Fruit fly (Drosophila melanogaster): ENCODE results near the gene CG45676.

The CG45676 gene

DNA sequence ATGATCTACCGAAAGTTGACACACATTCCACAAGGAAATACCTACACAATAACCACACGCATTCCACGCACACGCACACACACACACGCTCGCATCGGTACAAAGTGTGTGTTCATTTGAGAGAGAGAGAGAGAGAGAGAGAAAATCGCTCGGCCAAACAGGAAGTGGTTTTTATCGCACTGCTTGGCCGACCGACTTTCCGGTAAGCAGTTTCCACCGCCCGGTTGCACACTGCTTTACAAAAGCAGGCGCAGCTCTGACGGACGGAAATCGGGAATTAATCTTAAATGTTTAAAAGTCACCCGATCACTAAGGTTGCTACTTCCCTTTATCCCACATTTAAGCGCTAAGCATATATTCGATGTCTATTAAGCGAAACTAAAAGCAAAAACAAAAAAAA, 25.9 kb upstream of the CG45676 start:
- no peak for TF ChIP-seq Ets98B (GFP tag; IDR thresholded peaks at IDR 0.05)
- no peak for TF ChIP-seq fd96Ca (GFP tag; IDR thresholded peaks at IDR 0.05)
- TF ChIP-seq CG15710 (tag; optimal IDR thresholded peaks at IDR 0.05), result no peak
- TF ChIP-seq Pif1B (GFP tag; optimal IDR thresholded peaks at IDR 0.05), result no peak
- no peak for TF ChIP-seq Snoo (tag; optimal IDR thresholded peaks at IDR 0.05)
- no peak for TF ChIP-seq D1 (tag; optimal IDR thresholded peaks at IDR 0.05)

DNA sequence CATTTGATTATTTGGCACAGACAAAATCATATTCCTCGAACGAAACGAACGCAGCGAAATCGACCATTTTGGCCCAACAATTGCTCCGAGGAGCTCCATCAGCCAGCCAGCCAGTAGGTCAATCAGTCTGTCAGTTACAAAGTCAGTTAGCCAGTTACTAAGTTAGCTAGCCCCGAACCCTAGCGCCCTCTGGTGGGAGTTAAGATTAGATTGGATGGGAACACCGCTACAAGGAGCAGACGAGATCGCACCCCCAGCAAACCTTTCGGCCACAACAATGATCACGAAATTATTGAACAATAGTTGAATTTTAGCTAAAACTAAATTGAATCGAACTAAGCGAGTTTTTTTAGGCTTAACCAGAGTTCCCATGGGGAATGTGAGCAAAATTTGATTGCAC, 24.8 kb upstream of the CG45676 start:
- TF ChIP-seq Pif1B (GFP tag; optimal IDR thresholded peaks at IDR 0.05) (no peak), CG8159 (tag; optimal IDR thresholded peaks at IDR 0.05) (no peak), D1 (tag; optimal IDR thresholded peaks at IDR 0.05) (no peak), CG32121 (GFP tag; IDR thresholded peaks at IDR 0.05) (no peak)

DNA sequence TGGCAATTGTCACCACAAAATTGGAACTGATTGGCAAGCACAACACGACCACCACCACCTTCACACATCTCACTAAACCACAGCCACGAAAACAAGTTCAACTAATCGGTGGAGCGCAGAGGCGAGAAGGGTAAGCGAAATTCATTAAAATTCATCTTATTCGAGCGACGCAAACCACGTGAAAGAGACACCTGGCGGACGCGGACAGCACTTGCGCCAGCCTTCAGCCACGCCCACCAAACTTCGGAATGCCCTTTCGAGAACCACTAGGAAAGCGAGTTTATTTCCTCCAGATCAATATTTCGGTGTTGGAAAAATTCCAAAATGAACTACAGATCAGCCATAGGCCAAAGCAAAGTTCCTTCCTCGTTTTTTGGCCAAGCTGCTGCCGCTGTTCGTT, 23.1 kb upstream of the CG45676 start:
- TF ChIP-seq CG15710 (tag; optimal IDR thresholded peaks at IDR 0.05) (no peak), CG12605 (GFP tag; IDR thresholded peaks at IDR 0.05) (no peak), CG4496 (GFP tag; IDR thresholded peaks at IDR 0.05) (no peak), EcR (GFP tag; optimal IDR thresholded peaks at IDR 0.05) (no peak)

DNA sequence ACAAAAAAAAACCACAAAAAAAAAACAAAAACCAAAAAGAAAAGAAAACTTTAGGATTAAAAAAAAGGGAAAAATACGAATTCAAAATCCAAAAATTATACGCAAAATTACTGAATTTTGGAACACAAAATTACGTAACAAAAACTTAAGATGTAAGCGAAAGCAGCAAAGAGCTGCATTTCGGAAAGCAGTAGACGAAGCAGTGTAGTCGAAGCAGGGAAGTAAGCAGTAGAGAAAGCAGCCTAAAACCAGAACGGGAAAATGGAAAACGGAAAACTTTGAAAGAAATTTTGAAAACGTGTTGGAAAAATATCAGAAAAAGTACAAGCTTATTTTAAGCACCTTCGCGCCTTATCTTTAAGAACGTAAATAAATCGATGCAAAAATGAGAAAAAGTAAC, 15.8 kb upstream of the CG45676 start:
- no peak for TF ChIP-seq rn (GFP tag; IDR thresholded peaks at IDR 0.05)
- no peak for TF ChIP-seq CG9948 (tag; optimal IDR thresholded peaks at IDR 0.05)
- no peak for TF ChIP-seq CG8301 (tag; optimal IDR thresholded peaks at IDR 0.05)
- no peak for TF ChIP-seq CG14655 (GFP tag; optimal IDR thresholded peaks at IDR 0.05)
- no peak for TF ChIP-seq CG12605 (GFP tag; IDR thresholded peaks at IDR 0.05)
- TF ChIP-seq CG4496 (GFP tag; IDR thresholded peaks at IDR 0.05), result no peak
- no peak for TF ChIP-seq CG17806 (tag; optimal IDR thresholded peaks at IDR 0.05)
- TF ChIP-seq Pif1A (GFP tag; optimal IDR thresholded peaks at IDR 0.05), result no peak
- TF ChIP-seq D1 (tag; optimal IDR thresholded peaks at IDR 0.05), result no peak
- no peak for TF ChIP-seq CG34367 (tag; optimal IDR thresholded peaks at IDR 0.05)

DNA sequence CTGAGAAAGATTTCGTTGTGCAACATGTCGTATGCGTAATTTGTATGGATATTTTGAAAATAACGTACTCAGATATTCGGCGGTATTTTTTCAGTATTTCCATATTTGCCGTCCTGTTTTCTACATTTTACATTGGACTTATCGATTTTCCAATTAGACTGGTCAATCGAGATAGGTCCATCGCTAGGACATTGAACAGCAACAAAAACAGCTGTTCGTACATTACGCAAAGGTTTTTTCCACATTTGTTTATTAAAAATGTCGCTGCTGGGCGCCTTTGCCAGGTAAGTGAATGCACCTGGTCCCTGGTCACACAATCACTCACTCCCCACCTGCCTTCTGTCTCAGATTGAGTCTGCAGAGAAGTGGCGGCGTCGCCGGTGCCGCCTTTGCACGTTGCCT, 11.0 kb upstream of the CG45676 start, which contains the start of gene mRpL40:
mRpL40 (plus strand) TSS at position 186 of the 402 bp plus-strand sequence.
- TF ChIP-seq CG34367 (tag; optimal IDR thresholded peaks at IDR 0.05) (no peak), CG10348 (GFP tag; IDR thresholded peaks at IDR 0.05) (no peak), fd96Ca (GFP tag; IDR thresholded peaks at IDR 0.05) (no peak), CG15710 (tag; optimal IDR thresholded peaks at IDR 0.05) (no peak), Ets98B (GFP tag; IDR thresholded peaks at IDR 0.05) (no peak), CG8159 (tag; optimal IDR thresholded peaks at IDR 0.05) (no peak), CG9948 (tag; optimal IDR thresholded peaks at IDR 0.05) (no peak), gl (tag; optimal IDR thresholded peaks at IDR 0.05) (no peak), Pif1A (GFP tag; optimal IDR thresholded peaks at IDR 0.05) (no peak), CG13204 (GFP tag; optimal IDR thresholded peaks at IDR 0.05) (no peak), CG8301 (tag; optimal IDR thresholded peaks at IDR 0.05) (no peak), CG17806 (tag; optimal IDR thresholded peaks at IDR 0.05) (no peak), CG32121 (GFP tag; IDR thresholded peaks at IDR 0.05) (no peak), D1 (tag; optimal IDR thresholded peaks at IDR 0.05) (no peak), Snoo (tag; optimal IDR thresholded peaks at IDR 0.05) (no peak)

DNA sequence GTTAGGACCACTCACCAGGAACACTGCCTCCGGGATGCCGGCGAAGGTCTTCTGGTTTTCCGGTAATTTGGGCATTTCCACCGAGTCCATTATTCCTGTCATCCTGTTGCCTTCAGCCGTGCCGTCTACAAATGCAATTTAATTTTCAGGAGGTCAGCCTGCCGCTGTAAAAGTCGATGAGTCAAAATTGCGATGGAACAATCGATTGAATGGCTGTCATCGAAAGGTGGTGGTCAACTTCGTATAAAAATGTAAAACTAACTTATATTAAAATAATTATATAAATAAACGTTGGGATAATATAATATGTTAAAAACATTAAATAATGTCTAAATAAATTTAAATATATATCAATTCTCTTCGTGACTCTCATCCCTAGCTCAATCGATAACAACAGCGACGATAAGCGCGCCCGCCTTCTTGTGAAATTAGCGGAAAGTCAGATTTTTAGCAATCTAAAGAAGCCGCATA, 9.0 kb upstream of the CG45676 start, which contains the start of the genes mgr and Irbp:
mgr (minus strand) TSS at position 209 of the 471 bp plus-strand sequence.
Irbp (plus strand) TSS at position 381 of the 471 bp plus-strand sequence.
- TF ChIP-seq EcR (GFP tag; optimal IDR thresholded peaks at IDR 0.05), result no peak
- TF ChIP-seq CG32121 (GFP tag; IDR thresholded peaks at IDR 0.05), result peak; percentile 93
- peak; percentile 88 for TF ChIP-seq CG15710 (tag; optimal IDR thresholded peaks at IDR 0.05)
- peak; percentile 78 for TF ChIP-seq CG34367 (tag; optimal IDR thresholded peaks at IDR 0.05)
- TF ChIP-seq D1 (tag; optimal IDR thresholded peaks at IDR 0.05), result no peak
- TF ChIP-seq Pif1A (GFP tag; optimal IDR thresholded peaks at IDR 0.05), result no peak
- no peak for TF ChIP-seq Snoo (tag; optimal IDR thresholded peaks at IDR 0.05)
- TF ChIP-seq CG8159 (tag; optimal IDR thresholded peaks at IDR 0.05), result peak; percentile 86
- TF ChIP-seq Ets98B (GFP tag; IDR thresholded peaks at IDR 0.05), result peak; percentile 92
- no peak for TF ChIP-seq CG14655 (GFP tag; optimal IDR thresholded peaks at IDR 0.05)
- TF ChIP-seq CG10348 (GFP tag; IDR thresholded peaks at IDR 0.05), result peak; percentile 18; the same call in 1 of the 2 replicates
- no peak for TF ChIP-seq CG8301 (tag; optimal IDR thresholded peaks at IDR 0.05)
- peak; percentile 86 for TF ChIP-seq CG17806 (tag; optimal IDR thresholded peaks at IDR 0.05)
- no peak for TF ChIP-seq Pif1B (GFP tag; optimal IDR thresholded peaks at IDR 0.05)
- peak; percentile 83 for TF ChIP-seq CG9948 (tag; optimal IDR thresholded peaks at IDR 0.05)
- peak; percentile 88 for TF ChIP-seq CG4496 (GFP tag; IDR thresholded peaks at IDR 0.05)
- no peak for TF ChIP-seq CG13204 (GFP tag; optimal IDR thresholded peaks at IDR 0.05)
- peak; percentile 82 for TF ChIP-seq rn (GFP tag; IDR thresholded peaks at IDR 0.05)
- TF ChIP-seq fd96Ca (GFP tag; IDR thresholded peaks at IDR 0.05), result peak; percentile 93
- TF ChIP-seq gl (tag; optimal IDR thresholded peaks at IDR 0.05), result peak; percentile 37
- no peak; the same call in 1 of the 2 replicates for TF ChIP-seq CG12605 (GFP tag; IDR thresholded peaks at IDR 0.05)

DNA sequence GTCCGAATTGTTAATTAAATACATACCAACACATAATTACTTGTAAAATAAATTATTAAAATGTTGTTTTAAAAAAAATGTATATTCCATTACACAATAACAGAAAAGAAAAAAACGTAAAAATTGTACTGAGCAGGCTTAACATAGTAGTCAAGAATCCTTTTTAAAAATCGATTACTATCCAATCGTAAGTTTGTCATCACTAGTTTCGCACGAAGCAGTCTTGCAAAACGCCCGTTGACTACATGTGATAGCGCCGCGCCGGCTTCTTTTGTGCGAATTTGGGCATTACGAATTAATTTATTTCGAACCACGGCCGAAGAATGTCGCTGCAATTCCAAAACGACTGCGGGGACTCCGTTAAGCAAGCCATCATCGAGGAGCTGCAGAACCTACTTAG, 6.3 kb upstream of the CG45676 start, which contains the start of gene Ipo9:
Ipo9 (plus strand) TSS at position 152 of the 400 bp plus-strand sequence.
- TF ChIP-seq CG8159 (tag; optimal IDR thresholded peaks at IDR 0.05), result no peak
- TF ChIP-seq rn (GFP tag; IDR thresholded peaks at IDR 0.05), result no peak
- TF ChIP-seq EcR (GFP tag; optimal IDR thresholded peaks at IDR 0.05), result no peak
- no peak for TF ChIP-seq CG17806 (tag; optimal IDR thresholded peaks at IDR 0.05)
